Worm (Caenorhabditis elegans): ENCODE data around the gene ilys-5.

ilys-5 gene

ce11 chrX:6520644-6521043 lies 16.0 kb downstream of the ilys-5 start (continued):
- no peak for TF ChIP-seq aha-1 (tag)
- no peak for TF ChIP-seq skn-1 (tag; optimal IDR thresholded peaks at IDR 0.05)
- peak; percentile 49 for TF ChIP-seq dve-1 (tag; optimal IDR thresholded peaks at IDR 0.05; ENCODE audit: insufficient read depth)
- no peak for TF ChIP-seq attf-4 (tag; optimal IDR thresholded peaks at IDR 0.05)

DNA sequence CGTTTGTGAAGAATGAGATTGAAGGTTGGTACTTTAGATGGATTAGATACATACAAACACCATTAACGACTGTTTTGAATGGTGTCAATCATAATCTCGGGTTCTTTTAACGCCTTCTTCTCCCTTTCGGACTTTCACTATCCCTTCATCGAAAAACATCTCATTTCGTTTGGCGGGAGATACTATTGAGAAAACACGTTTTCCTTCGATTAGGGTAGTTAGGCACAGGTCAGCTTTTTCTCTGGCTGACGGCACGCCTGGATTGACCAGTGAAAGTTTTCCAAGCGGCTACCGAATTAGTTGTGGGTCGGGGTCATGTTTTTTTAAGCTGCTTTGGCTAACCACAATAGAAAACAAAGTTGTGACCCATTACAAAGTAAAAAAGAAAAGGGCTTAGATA lies 16.7 kb downstream of the ilys-5 start:
- TF ChIP-seq nhr-25 (tag; optimal IDR thresholded peaks at IDR 0.05; ENCODE audit: borderline replicate concordance, insufficient read depth) (no peak), unc-62 (GFP tag; optimal IDR thresholded peaks at IDR 0.05 in 1 of 2) (peak in 1 of 2 experiments; percentile 27), unc-62 (tag; optimal IDR thresholded peaks at IDR 0.05) (no peak)

ce11 chrX:6519473-6519872 lies 17.2 kb downstream of the ilys-5 start:
- no peak for TF ChIP-seq tra-1 (GFP tag; IDR thresholded peaks at IDR 0.05)
- peak; percentile 67 for TF ChIP-seq nhr-77 (tag; optimal IDR thresholded peaks at IDR 0.05)
- no peak for TF ChIP-seq egl-43 (GFP tag; IDR thresholded peaks at IDR 0.05)
- no peak for TF ChIP-seq ztf-7 (tag; optimal IDR thresholded peaks at IDR 0.05)
- TF ChIP-seq ces-1 (GFP tag; optimal IDR thresholded peaks at IDR 0.05) = no peak
- TF ChIP-seq egl-27 (tag; optimal IDR thresholded peaks at IDR 0.05) = no peak
- TF ChIP-seq mdt-29 (GFP tag; IDR thresholded peaks at IDR 0.05) = no peak
- TF ChIP-seq hmg-1.1 (GFP tag; IDR thresholded peaks at IDR 0.05) = no peak
- no peak for TF ChIP-seq saeg-2 (GFP tag; IDR thresholded peaks at IDR 0.05)
- no peak for TF ChIP-seq lin-39 (tag; optimal IDR thresholded peaks at IDR 0.05)
- no peak for TF ChIP-seq jun-1 (tag; optimal IDR thresholded peaks at IDR 0.05)
- no peak for TF ChIP-seq rbr-2 (tag; optimal IDR thresholded peaks at IDR 0.05)
- no peak for TF ChIP-seq lsy-2 (tag; optimal IDR thresholded peaks at IDR 0.05)
- no peak for TF ChIP-seq zip-11 (GFP tag; IDR thresholded peaks at IDR 0.05)
- no peak for TF ChIP-seq set-16 (GFP tag; IDR thresholded peaks at IDR 0.05)
- TF ChIP-seq spr-3 (GFP tag; optimal IDR thresholded peaks at IDR 0.05) = no peak
- TF ChIP-seq zfp-3 (GFP tag; conservative IDR thresholded peaks at IDR 0.05) = no peak
- no peak for TF ChIP-seq unc-39 (tag; optimal IDR thresholded peaks at IDR 0.05)
- no peak for TF ChIP-seq nhr-111 (GFP tag; optimal IDR thresholded peaks at IDR 0.05)
- no peak for TF ChIP-seq ceh-20 (GFP tag; IDR thresholded peaks at IDR 0.05)
- no peak for TF ChIP-seq daf-12 (tag; optimal IDR thresholded peaks at IDR 0.05)
- no peak for TF ChIP-seq ZK337.2 (GFP tag; IDR thresholded peaks at IDR 0.05)
- no peak for TF ChIP-seq R02D3.7 (tag; optimal IDR thresholded peaks at IDR 0.05)
- no peak for TF ChIP-seq ceh-28 (tag; optimal IDR thresholded peaks at IDR 0.05)
- no peak for TF ChIP-seq F49E8.2 (tag; optimal IDR thresholded peaks at IDR 0.05; ENCODE audit: borderline replicate concordance)
- peak; percentile 47 for TF ChIP-seq hlh-30 (tag; optimal IDR thresholded peaks at IDR 0.05; ENCODE audit: insufficient read depth)
- no peak for TF ChIP-seq ctbp-1 (GFP tag; IDR thresholded peaks at IDR 0.05)
- no peak for TF ChIP-seq cey-2 (tag; optimal IDR thresholded peaks at IDR 0.05; ENCODE audit: borderline replicate concordance, insufficient read depth)
- peak; percentile 6 for TF ChIP-seq nhr-28 (tag; optimal IDR thresholded peaks at IDR 0.05)
- TF ChIP-seq mxl-3 (GFP tag; optimal IDR thresholded peaks at IDR 0.05) = no peak
- TF ChIP-seq nhr-11 (tag; optimal IDR thresholded peaks at IDR 0.05) = no peak
- TF ChIP-seq pqm-1 (tag; optimal IDR thresholded peaks at IDR 0.05) = no peak
- no peak for TF ChIP-seq nhr-6 (tag; optimal IDR thresholded peaks at IDR 0.05)
- TF ChIP-seq aly-2 (tag; optimal IDR thresholded peaks at IDR 0.05) = no peak
- TF ChIP-seq daf-8 (GFP tag; IDR thresholded peaks at IDR 0.05) = no peak
- TF ChIP-seq nhr-237 (tag; optimal IDR thresholded peaks at IDR 0.05) = no peak
- no peak for TF ChIP-seq duxl-1 (tag; optimal IDR thresholded peaks at IDR 0.05; ENCODE audit: poor library complexity)
- no peak; the same call in 1 of the 2 replicates for TF ChIP-seq dmd-6 (GFP tag; IDR thresholded peaks at IDR 0.05)
- 0 out of 2 replicates have a peak, but pooled peaks have one; percentile 21 for TF ChIP-seq php-3 (GFP tag; IDR thresholded peaks at IDR 0.05)
- no peak for TF ChIP-seq tag-97 (GFP tag; IDR thresholded peaks at IDR 0.05)
- TF ChIP-seq snpc-1.2 (GFP tag; IDR thresholded peaks at IDR 0.05) = no peak
- no peak for TF ChIP-seq zfp-2 (tag; optimal IDR thresholded peaks at IDR 0.05)
- TF ChIP-seq dve-1 (tag; optimal IDR thresholded peaks at IDR 0.05; ENCODE audit: insufficient read depth) = peak; percentile 68
